Fruit fly (Drosophila melanogaster): ENCODE data around the gene CG1105.

Gene CG1105

dm6 chr3R:7067092-7067491 is at the start of gene CG1105, which contains the start of gene CG1965 (continued):
- TF ChIP-seq CG18011 (GFP tag; optimal IDR thresholded peaks at IDR 0.05) (peak; percentile 84), BEAF-32 (GFP tag; optimal IDR thresholded peaks at IDR 0.05) (peak; percentile 100), pfk (GFP tag; optimal IDR thresholded peaks at IDR 0.05) (no peak), CG13123 (GFP tag; optimal IDR thresholded peaks at IDR 0.05) (peak; percentile 88), Gug (GFP tag; IDR thresholded peaks at IDR 0.05) (peak; percentile 94; the same call in 3 of the 4 replicates), D19B (GFP tag; optimal IDR thresholded peaks at IDR 0.05) (peak; percentile 66), bowl (GFP tag; IDR thresholded peaks at IDR 0.05) (peak; percentile 81), wor (GFP tag; IDR thresholded peaks at IDR 0.05) (peak; percentile 86), vfl (GFP tag; optimal IDR thresholded peaks at IDR 0.05) (peak; percentile 96), nerfin-1 (tag; optimal IDR thresholded peaks at IDR 0.05) (peak; percentile 83), CG3838 (GFP tag; optimal IDR thresholded peaks at IDR 0.05) (peak; percentile 92), cg (GFP tag; optimal IDR thresholded peaks at IDR 0.05) (no peak), CG17186 (GFP tag; optimal IDR thresholded peaks at IDR 0.05) (peak; percentile 84), MTF-1 (GFP tag; optimal IDR thresholded peaks at IDR 0.05; ENCODE audit: borderline replicate concordance) (peak; percentile 53), Rx (GFP tag; IDR thresholded peaks at IDR 0.05) (peak; percentile 85), hb (GFP tag; IDR thresholded peaks at IDR 0.05; ENCODE audit: partially characterized antibody) (peak; percentile 97), Hmr (GFP tag; optimal IDR thresholded peaks at IDR 0.05) (peak; percentile 94), chm (GFP tag; IDR thresholded peaks at IDR 0.05) (peak; percentile 94), CG7786 (GFP tag; optimal IDR thresholded peaks at IDR 0.05) (peak; percentile 94), org-1 (GFP tag; optimal IDR thresholded peaks at IDR 0.05) (peak; percentile 54), Xbp1 (GFP tag; optimal IDR thresholded peaks at IDR 0.05) (peak; percentile 97), CG13894 (tag; optimal IDR thresholded peaks at IDR 0.05) (no peak), psq (GFP tag; optimal IDR thresholded peaks at IDR 0.05) (peak; percentile 78), CG34422 (GFP tag; IDR thresholded peaks at IDR 0.05) (peak; percentile 96), mirr (GFP tag; optimal IDR thresholded peaks at IDR 0.05) (no peak), CG2199 (GFP tag; IDR thresholded peaks at IDR 0.05) (peak; percentile 97), CG7987 (GFP tag; optimal IDR thresholded peaks at IDR 0.05) (peak; percentile 74), ERR (GFP tag; optimal IDR thresholded peaks at IDR 0.05) (peak; percentile 80), Hsf (GFP tag; optimal IDR thresholded peaks at IDR 0.05) (peak; percentile 97), Dek (tag; optimal IDR thresholded peaks at IDR 0.05) (peak; percentile 87), CG10431 (GFP tag; optimal IDR thresholded peaks at IDR 0.05) (peak; percentile 61), gcm2 (GFP tag; optimal IDR thresholded peaks at IDR 0.05) (peak; percentile 70), danr (GFP tag; IDR thresholded peaks at IDR 0.05) (peak; percentile 79; the same call in 1 of the 2 replicates), her (GFP tag; optimal IDR thresholded peaks at IDR 0.05) (peak; percentile 67), Atf-2 (GFP tag; optimal IDR thresholded peaks at IDR 0.05) (peak; percentile 89), ci (GFP tag; IDR thresholded peaks at IDR 0.05) (peak; percentile 94), jing (GFP tag; optimal IDR thresholded peaks at IDR 0.05) (peak; percentile 78), CG3726 (GFP tag; IDR thresholded peaks at IDR 0.05) (peak; percentile 86; the same call in 2 of the 3 replicates), sd (tag; optimal IDR thresholded peaks at IDR 0.05) (peak; percentile 82), CG3995 (GFP tag; optimal IDR thresholded peaks at IDR 0.05) (peak; percentile 66), GATAe (GFP tag; conservative IDR thresholded peaks at IDR 0.05) (peak; percentile 65), Hr3 (GFP tag; optimal IDR thresholded peaks at IDR 0.05) (peak; percentile 96), pita (GFP tag; optimal IDR thresholded peaks at IDR 0.05) (no peak), Xrp1 (GFP tag; IDR thresholded peaks at IDR 0.05) (peak; percentile 94), crol (GFP tag; IDR thresholded peaks at IDR 0.05) (peak; percentile 39; the same call in 1 of the 2 replicates), mam (GFP tag; optimal IDR thresholded peaks at IDR 0.05) (peak; percentile 97), chif (GFP tag; optimal IDR thresholded peaks at IDR 0.05) (peak; percentile 92 to 95), Blimp-1 (GFP tag; optimal IDR thresholded peaks at IDR 0.05) (peak; percentile 90), CG12659 (GFP tag; optimal IDR thresholded peaks at IDR 0.05) (peak; percentile 96), pros (GFP tag; optimal IDR thresholded peaks at IDR 0.05) (no peak), Usf (GFP tag; optimal IDR thresholded peaks at IDR 0.05) (peak; percentile 87)
